Worm (Caenorhabditis elegans) whole organism, L1 larva: Measurements from ENCODE around the gene pha-4.

ENCODE experiments used
- C34B4.2 ChIP-seq: sonication (generic microtip); optimal IDR thresholded peaks from 2 replicates; lab custom pipeline; 2017; ENCODE audit warnings: mild to moderate bottlenecking, missing genetic modification characterization, missing compliant biosample characterization
- aly-2 ChIP-seq: fragments of 150-350 bp; optimal IDR thresholded peaks from 2 replicates; lab custom pipeline; 2014; ENCODE audit warnings: missing biosample characterization, missing genetic modification characterization
- blmp-1 ChIP-seq: fragments of 150-350 bp; optimal IDR thresholded peaks from 2 replicates; lab custom pipeline; 2014; ENCODE audit warnings: missing biosample characterization, missing genetic modification characterization
- ceh-63 ChIP-seq: fragments of 200-800 bp; sonication (Bioruptor generic); optimal IDR thresholded peaks from 2 replicates; lab custom pipeline; 2018; ENCODE audit warnings: mild to moderate bottlenecking, missing genetic modification characterization, missing compliant biosample characterization
- ceh-8 ChIP-seq: fragments of 200-800 bp; sonication (Bioruptor generic); optimal IDR thresholded peaks from 2 replicates; lab custom pipeline; 2018; ENCODE audit warnings: mild to moderate bottlenecking, missing genetic modification characterization, moderate library complexity, missing compliant biosample characterization
- ceh-82 ChIP-seq, 3 experiments: fragments of 150-350 bp in 1 of 3; sonication (generic microtip) in 2 of 3; optimal IDR thresholded peaks; 2 replicates each; lab custom pipeline; 2014 to 2017; ENCODE audit warnings: missing biosample characterization in 3 of 3, missing genetic modification characterization in 3 of 3
- ceh-88 ChIP-seq: fragments of 200-800 bp; sonication (Bioruptor generic); IDR thresholded peaks from 2 replicates; pipeline ENCODE4 v1.3.6; 2022; ENCODE audit warnings: missing genetic modification characterization, missing compliant biosample characterization
- ceh-90 ChIP-seq: sonication (generic microtip); optimal IDR thresholded peaks from 2 replicates; lab custom pipeline; 2016; ENCODE audit warnings: missing genetic modification characterization, missing compliant biosample characterization
- dsc-1 ChIP-seq: sonication (generic microtip); optimal IDR thresholded peaks from 2 replicates; lab custom pipeline; 2016; ENCODE audit warnings: mild to moderate bottlenecking, missing genetic modification characterization, missing compliant biosample characterization
- efl-3 ChIP-seq: fragments of 200-800 bp; sonication (Bioruptor generic); optimal IDR thresholded peaks from 2 replicates; lab custom pipeline; 2018; ENCODE audit warnings: mild to moderate bottlenecking, missing genetic modification characterization, missing compliant biosample characterization
- elt-2 ChIP-seq: sonication (generic microtip); optimal IDR thresholded peaks from 2 replicates; lab custom pipeline; 2016; ENCODE audit warnings: missing genetic modification characterization, mild to moderate bottlenecking, inconsistent platforms, missing compliant biosample characterization, missing genetic modification reagents
- elt-3 ChIP-seq, 6 experiments: fragments of 150-350 bp in 1 of 6; sonication (generic microtip); optimal IDR thresholded peaks; 2 replicates each; lab custom pipeline; 2017 to 2018; ENCODE audit warnings: missing biosample characterization in 6 of 6, missing genetic modification characterization in 6 of 6, inconsistent platforms in 1 of 6
- ets-5 ChIP-seq: fragments of 200-800 bp; sonication (Bioruptor generic); IDR thresholded peaks from 2 replicates; pipeline ENCODE4 v1.3.6; 2022; ENCODE audit warnings: missing genetic modification characterization, missing compliant biosample characterization
- fkh-8 ChIP-seq: sonication (generic microtip); optimal IDR thresholded peaks from 2 replicates; lab custom pipeline; 2016; ENCODE audit warnings: mild to moderate bottlenecking, missing genetic modification characterization, missing compliant biosample characterization
- fos-1 ChIP-seq: fragments of 150-350 bp; optimal IDR thresholded peaks from 2 replicates; lab custom pipeline; 2014; ENCODE audit warnings: missing biosample characterization, missing genetic modification characterization
- hlh-17 ChIP-seq: fragments of 200-800 bp; sonication (Bioruptor generic); optimal IDR thresholded peaks from 2 replicates; lab custom pipeline; 2018; ENCODE audit warnings: missing genetic modification characterization, mild to moderate bottlenecking, missing compliant biosample characterization, moderate library complexity, borderline replicate concordance
- hpl-2 ChIP-seq: fragments of 150-350 bp; optimal IDR thresholded peaks from 2 replicates; lab custom pipeline; 2014; ENCODE audit warnings: missing biosample characterization, missing genetic modification reagents, missing genetic modification characterization
- irx-1 ChIP-seq: sonication (generic microtip); optimal IDR thresholded peaks from 2 replicates; lab custom pipeline; 2016; ENCODE audit warnings: missing genetic modification characterization, missing compliant biosample characterization
- jun-1 ChIP-seq: fragments of 150-350 bp; optimal IDR thresholded peaks from 2 replicates; lab custom pipeline; 2014; ENCODE audit warnings: missing biosample characterization, missing genetic modification reagents, missing genetic modification characterization
- lin-13 ChIP-seq: fragments of 150-350 bp; optimal IDR thresholded peaks from 2 replicates; lab custom pipeline; 2014; ENCODE audit warnings: missing biosample characterization, missing genetic modification reagents, missing genetic modification characterization
- lin-14 ChIP-seq: fragments of 200-800 bp; sonication (Bioruptor generic); optimal IDR thresholded peaks from 2 replicates; lab custom pipeline; 2018; ENCODE audit warnings: mild to moderate bottlenecking, missing genetic modification characterization, moderate library complexity, missing compliant biosample characterization
- lin-15B ChIP-seq: fragments of 150-350 bp; sonication (generic microtip); optimal IDR thresholded peaks from 3 replicates; lab custom pipeline; 2014; ENCODE audit warnings: missing biosample characterization, missing genetic modification characterization
- lin-35 ChIP-seq, 2 experiments: fragments of 150-350 bp; optimal IDR thresholded peaks; 2 replicates each; lab custom pipeline; 2014; ENCODE audit warnings: missing biosample characterization in 2 of 2, missing genetic modification characterization in 2 of 2, missing genetic modification reagents in 2 of 2
- lin-39 ChIP-seq: fragments of 150-350 bp; optimal IDR thresholded peaks from 2 replicates; lab custom pipeline; 2014; ENCODE audit warnings: missing biosample characterization, missing genetic modification reagents, missing genetic modification characterization
- mab-9 ChIP-seq: fragments of 200-800 bp; sonication (Bioruptor generic); IDR thresholded peaks from 2 replicates; pipeline ENCODE4 v1.3.6; 2022; ENCODE audit warnings: missing genetic modification reagents, missing genetic modification characterization, missing compliant biosample characterization
- mdl-1 ChIP-seq, 2 experiments: fragments of 150-350 bp; optimal IDR thresholded peaks; 2 replicates each; lab custom pipeline; 2014 to 2017; ENCODE audit warnings: missing biosample characterization in 2 of 2, missing genetic modification characterization in 2 of 2, inconsistent platforms in 1 of 2
- mef-2 ChIP-seq: fragments of 150-350 bp; optimal IDR thresholded peaks from 2 replicates; lab custom pipeline; 2014; ENCODE audit warnings: missing biosample characterization, missing genetic modification characterization
- mep-1 ChIP-seq: fragments of 150-350 bp; optimal IDR thresholded peaks from 2 replicates; lab custom pipeline; 2014; ENCODE audit warnings: missing biosample characterization, missing genetic modification characterization
- nhr-11 ChIP-seq: fragments of 150-350 bp; optimal IDR thresholded peaks from 2 replicates; lab custom pipeline; 2014; ENCODE audit warnings: missing biosample characterization, missing genetic modification characterization
- nhr-12 ChIP-seq: sonication (generic microtip); optimal IDR thresholded peaks from 2 replicates; lab custom pipeline; 2017; ENCODE audit warnings: missing biosample characterization, missing genetic modification characterization
- nhr-19 ChIP-seq: fragments of 200-800 bp; sonication (Bioruptor generic); conservative IDR thresholded peaks from 2 replicates; pipeline ENCODE4 v1.3.6; 2022; ENCODE audit warnings: missing genetic modification characterization, missing compliant biosample characterization
- nhr-28 ChIP-seq: fragments of 150-350 bp; optimal IDR thresholded peaks from 2 replicates; lab custom pipeline; 2014; ENCODE audit warnings: missing biosample characterization, missing genetic modification characterization
- nhr-47 ChIP-seq: sonication (generic microtip); optimal IDR thresholded peaks from 2 replicates; lab custom pipeline; 2016; ENCODE audit warnings: mild to moderate bottlenecking, missing genetic modification characterization, moderate library complexity, missing compliant biosample characterization
- nhr-71 ChIP-seq: sonication (generic microtip); optimal IDR thresholded peaks from 2 replicates; lab custom pipeline; 2016; ENCODE audit warnings: mild to moderate bottlenecking, missing genetic modification characterization, moderate library complexity, missing compliant biosample characterization
- nhr-76 ChIP-seq: sonication (generic microtip); optimal IDR thresholded peaks from 2 replicates; lab custom pipeline; 2017; ENCODE audit warnings: missing biosample characterization, missing genetic modification characterization
- nhr-84 ChIP-seq: sonication (generic microtip); optimal IDR thresholded peaks from 2 replicates; lab custom pipeline; 2017; ENCODE audit warnings: missing biosample characterization, missing genetic modification characterization
- nhr-90 ChIP-seq: sonication (generic microtip); optimal IDR thresholded peaks from 2 replicates; lab custom pipeline; 2016; ENCODE audit warnings: mild to moderate bottlenecking, missing genetic modification characterization, missing compliant biosample characterization; ENCODE audit not compliant: poor library complexity
- pag-3 ChIP-seq: sonication (generic microtip); optimal IDR thresholded peaks from 2 replicates; lab custom pipeline; 2017; ENCODE audit warnings: missing genetic modification characterization, mild to moderate bottlenecking, missing compliant biosample characterization, antibody characterized with exemption, borderline replicate concordance; ENCODE audit not compliant: insufficient read depth
- pax-3 ChIP-seq: fragments of 200-800 bp; sonication (Bioruptor generic); optimal IDR thresholded peaks from 2 replicates; lab custom pipeline; 2018; ENCODE audit warnings: mild to moderate bottlenecking, missing genetic modification characterization, moderate library complexity, missing compliant biosample characterization
- rnt-1 ChIP-seq: sonication (generic microtip); optimal IDR thresholded peaks from 2 replicates; lab custom pipeline; 2016; ENCODE audit warnings: mild to moderate bottlenecking, missing genetic modification characterization, moderate library complexity, missing compliant biosample characterization
- snpc-4 ChIP-seq: fragments of 150-350 bp; optimal IDR thresholded peaks from 2 replicates; lab custom pipeline; 2014; ENCODE audit warnings: missing biosample characterization, missing genetic modification characterization
- snu-23 ChIP-seq: sonication (generic microtip); optimal IDR thresholded peaks from 2 replicates; lab custom pipeline; 2016; ENCODE audit warnings: missing genetic modification characterization, missing compliant biosample characterization
- sup-37 ChIP-seq: fragments of 200-800 bp; sonication (Bioruptor generic); optimal IDR thresholded peaks from 2 replicates; lab custom pipeline; 2018; ENCODE audit warnings: mild to moderate bottlenecking, missing genetic modification characterization, missing compliant biosample characterization
- swsn-7 ChIP-seq: sonication (generic microtip); optimal IDR thresholded peaks from 2 replicates; lab custom pipeline; 2016; ENCODE audit warnings: missing genetic modification characterization, missing compliant biosample characterization
- tbx-2 ChIP-seq: sonication (generic microtip); optimal IDR thresholded peaks from 2 replicates; lab custom pipeline; 2016; ENCODE audit warnings: missing genetic modification characterization, missing compliant biosample characterization
- unc-130 ChIP-seq: fragments of 150-350 bp; optimal IDR thresholded peaks from 2 replicates; lab custom pipeline; 2017; ENCODE audit warnings: missing biosample characterization, missing genetic modification characterization, inconsistent platforms
- unc-30 ChIP-seq: sonication (generic microtip); optimal IDR thresholded peaks from 2 replicates; lab custom pipeline; 2017; ENCODE audit warnings: missing biosample characterization, missing genetic modification characterization
- unc-62 ChIP-seq: fragments of 150-350 bp; optimal IDR thresholded peaks from 2 replicates; lab custom pipeline; 2014; ENCODE audit warnings: missing biosample characterization, missing genetic modification reagents, missing genetic modification characterization
- unc-86 ChIP-seq: sonication (generic microtip); optimal IDR thresholded peaks from 2 replicates; lab custom pipeline; 2016; ENCODE audit warnings: missing genetic modification characterization, missing compliant biosample characterization
- unc-98 ChIP-seq: fragments of 200-800 bp; sonication (Bioruptor generic); IDR thresholded peaks from 2 replicates; pipeline ENCODE4 v1.3.6; 2022; ENCODE audit warnings: missing genetic modification characterization, missing compliant biosample characterization
- xbp-1 ChIP-seq: sonication (generic microtip); optimal IDR thresholded peaks from 2 replicates; lab custom pipeline; 2016; ENCODE audit warnings: missing genetic modification characterization, missing compliant biosample characterization
- ztf-11 ChIP-seq, 2 experiments: sonication (generic microtip); optimal IDR thresholded peaks; 2 replicates each; lab custom pipeline; 2016 to 2017; ENCODE audit warnings: missing genetic modification characterization in 2 of 2, missing biosample characterization in 1 of 2, missing compliant biosample characterization in 1 of 2
- ztf-4 ChIP-seq: fragments of 150-350 bp; optimal IDR thresholded peaks from 2 replicates; lab custom pipeline; 2014; ENCODE audit warnings: missing biosample characterization, missing genetic modification characterization

Gene pha-4

DNA sequence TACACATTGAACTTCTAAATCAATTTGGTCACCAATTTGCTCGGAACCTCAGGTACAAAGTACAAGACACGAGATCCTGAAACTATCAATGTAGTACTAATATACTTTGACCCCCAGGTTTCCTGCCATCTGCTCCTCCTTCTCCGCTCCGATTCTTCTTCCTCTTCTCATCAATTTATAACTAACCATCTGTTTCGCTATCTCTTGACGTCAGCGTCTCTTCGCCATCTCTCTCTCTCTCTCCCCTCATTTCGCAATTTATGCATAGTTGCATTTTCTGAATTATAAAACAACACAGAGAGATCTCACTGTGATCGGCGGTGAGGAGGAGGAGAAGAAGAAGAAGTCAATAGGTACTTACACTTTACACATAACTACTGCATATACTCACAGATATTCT is 41.1 kb upstream of the pha-4 start:
- TF ChIP-seq unc-98 (GFP tag; lab: Robert Waterston, UW) (no peak), mdl-1 (tag; optimal IDR thresholded peaks at IDR 0.05; lab: Kevin White, UChicago) (peak in 1 of 2 experiments; percentile 49), ztf-11 (tag; optimal IDR thresholded peaks at IDR 0.05; lab: Kevin White, UChicago) (no peak), ceh-90 (tag; lab: Kevin White, UChicago) (no peak), nhr-12 (tag; lab: Kevin White, UChicago) (no peak), swsn-7 (peak; percentile 54), nhr-90 (tag; lab: Kevin White, UChicago) (no peak), unc-130 (peak; percentile 53), mep-1 (tag; lab: Kevin White, UChicago) (peak; percentile 58), nhr-11 (tag; lab: Kevin White, UChicago) (no peak), ets-5 (GFP tag; lab: Robert Waterston, UW) (no peak), fos-1 (tag; lab: Kevin White, UChicago) (no peak), pax-3 (tag; lab: Kevin White, UChicago) (no peak), rnt-1 (peak; percentile 66), elt-2 (tag; lab: Kevin White, UChicago) (no peak), unc-62 (no peak), pag-3 (tag; lab: Kevin White, UChicago) (no peak), xbp-1 (tag; lab: Kevin White, UChicago) (peak; percentile 20), nhr-28 (tag; lab: Kevin White, UChicago) (no peak), lin-13 (GFP tag; lab: Kevin White, UChicago) (peak; percentile 37), mef-2 (tag; lab: Kevin White, UChicago) (peak; percentile 31), dsc-1 (peak; percentile 89), ceh-82 (tag; optimal IDR thresholded peaks at IDR 0.05; lab: Kevin White, UChicago) (peak in 1 of 3 experiments; percentile 60), snu-23 (peak; percentile 66), aly-2 (peak; percentile 4), nhr-71 (tag; lab: Kevin White, UChicago) (peak; percentile 78), mab-9 (GFP tag; lab: Robert Waterston, UW) (no peak), tbx-2 (peak; percentile 34), efl-3 (GFP tag; lab: Kevin White, UChicago) (no peak), ceh-63 (GFP tag; lab: Kevin White, UChicago) (no peak), irx-1 (tag; lab: Kevin White, UChicago) (peak; percentile 28), lin-35 (GFP tag; optimal IDR thresholded peaks at IDR 0.05; lab: Kevin White, UChicago) (peak in 1 of 2 experiments; percentile 20), lin-15B (tag; lab: Kevin White, UChicago) (no peak), fkh-8 (no peak), ceh-88 (GFP tag; lab: Robert Waterston, UW) (no peak), unc-30 (no peak), jun-1 (no peak), hpl-2 (GFP tag; lab: Kevin White, UChicago) (no peak), snpc-4 (no peak), nhr-19 (GFP tag; lab: Robert Waterston, UW) (peak; percentile 53), lin-39 (tag; lab: Kevin White, UChicago) (peak; percentile 22), unc-86 (no peak), ztf-4 (tag; lab: Kevin White, UChicago) (peak; percentile 74), elt-3 (tag; optimal IDR thresholded peaks at IDR 0.05; lab: Kevin White, UChicago) (no peak), C34B4.2 (tag; lab: Kevin White, UChicago) (no peak), ceh-8 (GFP tag; lab: Kevin White, UChicago) (no peak), blmp-1 (tag; lab: Kevin White, UChicago) (peak; percentile 1), nhr-76 (tag; lab: Kevin White, UChicago) (no peak), nhr-47 (tag; lab: Kevin White, UChicago) (peak; percentile 32), lin-14 (GFP tag; lab: Kevin White, UChicago) (peak; percentile 72), hlh-17 (GFP tag; lab: Kevin White, UChicago) (no peak), nhr-84 (no peak), sup-37 (no peak)
